Worm (Caenorhabditis elegans) whole organism, midembryonic: ENCODE results near the gene srz-56.

Experiments used
- T22C8.4 ChIP-seq: fragments of 200-800 bp; sonication (Bioruptor generic); IDR thresholded peaks from 2 replicates; pipeline ENCODE4 v1.3.6; 2022; ENCODE audit warnings: missing genetic modification characterization, missing compliant biosample characterization
- cog-1 ChIP-seq: sonication (generic microtip); optimal IDR thresholded peaks from 2 replicates; lab custom pipeline; 2016; ENCODE audit warnings: missing genetic modification characterization, missing compliant biosample characterization
- flt-1 ChIP-seq: fragments of 200-800 bp; sonication (Bioruptor generic); IDR thresholded peaks from 2 replicates; pipeline ENCODE4 v1.3.6; 2022; ENCODE audit warnings: missing genetic modification characterization, missing compliant biosample characterization
- klf-2 ChIP-seq: fragments of 200-800 bp; sonication (Bioruptor generic); conservative IDR thresholded peaks from 2 replicates; pipeline ENCODE4 v1.3.6; 2022; ENCODE audit warnings: missing genetic modification reagents, missing genetic modification characterization, missing compliant biosample characterization
- med-1 ChIP-seq: sonication (generic microtip); optimal IDR thresholded peaks from 2 replicates; lab custom pipeline; 2017; ENCODE audit warnings: missing genetic modification characterization, mild to moderate bottlenecking, missing compliant biosample characterization, antibody characterized with exemption, missing genetic modification reagents; ENCODE audit not compliant: insufficient read depth
- ref-1 ChIP-seq: fragments of 200-800 bp; sonication (Bioruptor generic); conservative IDR thresholded peaks from 2 replicates; pipeline ENCODE4 v1.3.6; 2022; ENCODE audit warnings: missing genetic modification reagents, missing genetic modification characterization, missing compliant biosample characterization
- tab-1 ChIP-seq: fragments of 200-800 bp; sonication (Bioruptor generic); IDR thresholded peaks from 2 replicates; pipeline ENCODE4 v1.3.6; 2022; ENCODE audit warnings: missing genetic modification characterization, missing compliant biosample characterization
- ztf-23 ChIP-seq: fragments of 200-800 bp; sonication (Bioruptor generic); IDR thresholded peaks from 2 replicates; pipeline ENCODE4 v1.3.6; 2022; ENCODE audit warnings: missing genetic modification reagents, missing genetic modification characterization, missing compliant biosample characterization
- ztf-29 ChIP-seq: fragments of 200-800 bp; sonication (Bioruptor generic); IDR thresholded peaks from 2 replicates; pipeline ENCODE4 v1.3.6; 2022; ENCODE audit warnings: missing genetic modification reagents, missing genetic modification characterization, missing compliant biosample characterization

The srz-56 gene

ce11 chrIII:2227407-2227806 is 13.2 kb upstream of the srz-56 start, which contains the start of gene fbxa-62:
fbxa-62 (plus strand) TSS chrIII:2227707.
- no peak for TF ChIP-seq ref-1
- TF ChIP-seq ztf-29 (GFP tag; lab: Robert Waterston, UW) = no peak
- TF ChIP-seq ztf-23 (GFP tag; lab: Robert Waterston, UW) = no peak
- no peak for TF ChIP-seq klf-2
- TF ChIP-seq med-1 (GFP tag; lab: Kevin White, UChicago) = no peak
- no peak for TF ChIP-seq flt-1 (GFP tag; lab: Robert Waterston, UW)
- no peak for TF ChIP-seq cog-1
- no peak for TF ChIP-seq T22C8.4

DNA sequence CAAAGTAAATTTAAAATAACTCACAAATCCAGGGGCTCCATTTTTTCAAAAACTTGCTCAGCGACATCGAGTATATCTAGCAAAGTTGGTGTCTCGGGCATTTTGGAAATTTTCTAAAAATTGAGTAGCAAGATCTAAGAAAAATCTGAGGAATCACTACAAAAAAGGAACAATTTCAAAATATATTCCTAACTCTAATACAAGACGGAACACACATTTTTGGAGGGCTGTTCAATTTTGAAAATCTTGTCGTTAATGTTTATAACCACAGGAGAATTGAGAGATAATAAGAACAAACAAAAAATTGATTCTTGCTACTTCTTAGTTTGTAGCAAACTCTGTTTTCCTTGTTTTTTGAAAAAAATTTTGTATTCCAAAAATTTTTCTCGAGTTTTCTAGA is 8.2 kb upstream of the srz-56 start, which contains the start of gene fbxa-47:
fbxa-47 (minus strand) TSS at position 101 of the 400 bp plus-strand sequence.
- TF ChIP-seq klf-2 (no peak), tab-1 (no peak), ztf-29 (GFP tag; lab: Robert Waterston, UW) (no peak), ztf-23 (GFP tag; lab: Robert Waterston, UW) (no peak), ref-1 (no peak), flt-1 (GFP tag; lab: Robert Waterston, UW) (no peak), cog-1 (no peak), med-1 (GFP tag; lab: Kevin White, UChicago) (no peak), T22C8.4 (no peak)

ce11 chrIII:2233399-2233798 is 7.2 kb upstream of the srz-56 start:
- TF ChIP-seq med-1 (GFP tag; lab: Kevin White, UChicago) (no peak), ztf-29 (GFP tag; lab: Robert Waterston, UW) (no peak), tab-1 (no peak), klf-2 (no peak), T22C8.4 (no peak), ztf-23 (GFP tag; lab: Robert Waterston, UW) (no peak), ref-1 (no peak), cog-1 (no peak), flt-1 (GFP tag; lab: Robert Waterston, UW) (no peak)

DNA sequence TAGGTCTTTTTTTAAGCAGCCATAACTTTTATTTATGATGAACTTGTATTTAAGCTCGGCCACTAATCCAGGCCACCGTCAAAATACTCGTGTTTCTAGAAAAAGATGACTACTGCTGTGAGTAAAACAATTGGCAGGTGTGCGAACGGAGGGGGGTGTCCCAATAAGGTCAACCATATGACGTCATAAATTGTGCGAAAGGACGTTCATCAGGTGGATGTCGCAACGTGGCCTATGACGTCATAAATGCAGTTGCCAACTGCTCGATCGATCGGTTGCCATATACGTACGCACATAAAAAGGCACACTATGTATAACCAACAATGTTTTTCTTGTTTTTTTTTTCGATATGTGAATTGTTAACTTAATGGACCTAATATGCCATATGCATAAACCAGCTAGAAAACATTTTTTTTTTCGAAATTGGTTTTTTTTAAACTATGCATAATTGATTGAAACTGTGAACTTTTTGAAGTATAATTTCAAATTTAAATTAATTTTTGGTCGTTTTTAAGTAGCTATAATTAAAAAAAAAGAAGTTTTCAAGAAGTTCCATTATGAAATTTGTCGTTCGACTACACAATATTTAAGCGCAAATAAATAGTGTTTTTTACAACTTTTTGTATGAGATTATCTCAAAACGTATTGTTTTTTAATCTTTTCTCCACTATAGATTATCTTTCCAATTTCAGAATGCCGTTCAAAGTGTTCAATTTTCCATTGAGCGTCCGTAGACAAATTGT is 6.2 kb upstream of the srz-56 start, which contains the start of gene C39B5.2:
C39B5.2 (plus strand) TSS at position 693 of the 743 bp plus-strand sequence.
- no peak for TF ChIP-seq med-1 (GFP tag; lab: Kevin White, UChicago)
- TF ChIP-seq flt-1 (GFP tag; lab: Robert Waterston, UW) = peak; percentile 52; the same call in 1 of the 2 replicates

DNA sequence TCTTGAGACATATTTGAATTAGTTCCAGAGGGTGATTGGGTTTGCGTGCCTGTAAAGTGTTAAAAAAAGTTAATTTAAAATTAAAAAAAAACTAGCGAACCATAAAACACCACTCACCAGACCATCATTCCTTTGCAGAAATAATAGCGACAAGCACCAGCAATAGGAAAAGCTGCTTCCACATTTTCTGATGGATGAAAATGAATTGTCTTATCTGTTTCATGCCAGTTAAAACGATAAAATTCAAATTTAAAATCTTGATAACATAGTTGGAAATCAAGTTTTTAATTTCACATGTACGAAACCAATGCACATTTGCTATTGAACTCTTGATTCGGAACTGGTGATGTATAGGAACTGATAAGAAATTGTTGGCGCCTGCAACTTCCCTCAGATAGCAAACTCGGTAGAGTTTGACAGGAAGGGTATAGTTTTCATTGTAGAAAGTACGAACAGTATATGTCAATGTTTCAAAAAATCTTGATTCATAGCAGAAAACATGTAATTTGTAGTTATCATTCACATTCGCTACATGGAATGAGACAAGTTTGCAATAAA is 905 bp upstream of the srz-56 start, which contains the start of gene C39B5.10:
C39B5.10 (minus strand) TSS at position 51 of the 558 bp plus-strand sequence.
- TF ChIP-seq T22C8.4 = no peak
- TF ChIP-seq ztf-29 (GFP tag; lab: Robert Waterston, UW) = no peak
- no peak for TF ChIP-seq flt-1 (GFP tag; lab: Robert Waterston, UW)
- TF ChIP-seq ztf-23 (GFP tag; lab: Robert Waterston, UW) = no peak
- TF ChIP-seq tab-1 = no peak
- TF ChIP-seq klf-2 = no peak
- TF ChIP-seq cog-1 = no peak

ce11 chrIII:2243617-2244016 is 3.0 kb downstream of the srz-56 start:
- TF ChIP-seq ztf-23 (GFP tag; lab: Robert Waterston, UW) = no peak
- no peak for TF ChIP-seq tab-1
- TF ChIP-seq ref-1 = no peak
- TF ChIP-seq ztf-29 (GFP tag; lab: Robert Waterston, UW) = no peak
- no peak for TF ChIP-seq T22C8.4
- no peak for TF ChIP-seq flt-1 (GFP tag; lab: Robert Waterston, UW)
- no peak for TF ChIP-seq cog-1
- TF ChIP-seq med-1 (GFP tag; lab: Kevin White, UChicago) = no peak
- TF ChIP-seq klf-2 = no peak

DNA sequence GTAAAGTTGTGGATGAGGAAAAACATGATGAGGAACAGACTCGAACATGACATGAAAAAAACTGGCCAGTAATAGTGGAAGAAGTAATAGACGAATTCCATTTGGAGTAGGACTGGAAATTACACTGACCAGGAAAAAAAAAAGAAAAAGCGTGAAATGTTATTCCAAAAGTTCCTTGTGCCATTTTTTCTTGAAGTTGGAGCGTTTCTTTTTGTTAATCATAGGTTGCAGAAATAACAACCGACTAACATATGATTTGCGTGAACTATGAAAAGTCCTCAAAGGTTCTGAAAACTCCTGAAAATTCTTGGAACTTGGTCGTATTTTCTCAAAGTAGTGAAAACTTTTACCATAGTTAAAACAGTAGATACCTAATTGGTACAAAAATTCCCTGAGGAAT is 5.2 kb downstream of the srz-56 start, which contains the start of gene srd-67:
srd-67 (minus strand) TSS at position 101 of the 400 bp plus-strand sequence.
- TF ChIP-seq ztf-29 (GFP tag; lab: Robert Waterston, UW) (no peak), tab-1 (no peak), cog-1 (no peak), med-1 (GFP tag; lab: Kevin White, UChicago) (no peak), ztf-23 (GFP tag; lab: Robert Waterston, UW) (no peak), ref-1 (no peak)

ce11 chrIII:2251348-2251747 is 10.8 kb downstream of the srz-56 start, which contains the start of gene fbxa-7:
fbxa-7 (minus strand) TSS chrIII:2251448.
- TF ChIP-seq ref-1 = no peak
- TF ChIP-seq ztf-23 (GFP tag; lab: Robert Waterston, UW) = no peak
- no peak for TF ChIP-seq klf-2
- no peak for TF ChIP-seq tab-1
- no peak for TF ChIP-seq flt-1 (GFP tag; lab: Robert Waterston, UW)
- no peak for TF ChIP-seq T22C8.4
- TF ChIP-seq cog-1 = no peak
- TF ChIP-seq ztf-29 (GFP tag; lab: Robert Waterston, UW) = no peak
- TF ChIP-seq med-1 (GFP tag; lab: Kevin White, UChicago) = no peak

DNA sequence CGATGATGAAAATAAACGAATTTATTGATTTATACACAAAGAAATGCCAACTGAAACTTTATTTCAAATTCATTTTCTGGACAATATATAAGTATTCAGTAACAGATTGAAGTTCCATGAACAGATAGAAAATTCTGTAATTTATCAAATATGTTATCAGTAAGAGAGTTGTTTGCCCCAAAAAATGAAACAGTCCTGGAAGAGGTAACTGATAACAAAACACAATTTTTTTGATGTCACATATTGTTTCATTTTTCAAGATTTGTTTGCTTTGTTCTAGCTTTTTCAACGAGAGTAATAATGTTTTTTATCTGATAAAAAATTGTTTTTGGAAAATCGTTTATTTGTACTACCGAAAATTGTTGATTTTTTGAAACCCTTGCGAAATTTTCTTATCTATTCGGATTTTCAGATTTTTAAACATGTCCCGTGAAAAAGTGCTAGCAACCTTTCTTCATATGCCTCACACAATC is 12.5 kb downstream of the srz-56 start, which contains the start of gene fbxa-73:
fbxa-73 (plus strand) TSS at position 423 of the 473 bp plus-strand sequence.
- TF ChIP-seq klf-2 (no peak), med-1 (GFP tag; lab: Kevin White, UChicago) (no peak), T22C8.4 (no peak), flt-1 (GFP tag; lab: Robert Waterston, UW) (no peak)

ce11 chrIII:2255522-2255921 is 15.0 kb downstream of the srz-56 start, which contains the start of gene fbxa-71:
fbxa-71 (plus strand) TSS chrIII:2255822.
- TF ChIP-seq ztf-29 (GFP tag; lab: Robert Waterston, UW) (no peak), ztf-23 (GFP tag; lab: Robert Waterston, UW) (no peak), klf-2 (no peak)
